Worm (Caenorhabditis elegans): Measurements from ENCODE around the gene rmif-2.

ce11 chrIV:1209320-1209719 lies 26.9 kb downstream of the rmif-2 start:
- TF ChIP-seq R02D3.7 (tag; optimal IDR thresholded peaks at IDR 0.05) (no peak), egl-27 (tag; optimal IDR thresholded peaks at IDR 0.05) (no peak), ceh-16 (tag; optimal IDR thresholded peaks at IDR 0.05) (no peak)

Data from whole organism, L3 larva.